Worm (Caenorhabditis elegans) whole organism, L3 larva: ENCODE data around the gene C49F8.14.

Source experiments
- R02D3.7 ChIP-seq: fragments of 150-350 bp; optimal IDR thresholded peaks from 2 replicates; lab custom pipeline; 2014; ENCODE audit warnings: missing biosample characterization, missing genetic modification characterization
- ama-1 ChIP-seq: fragments of 150-350 bp; optimal IDR thresholded peaks from 2 replicates; lab custom pipeline; 2018
- jun-1 ChIP-seq: fragments of 150-350 bp; optimal IDR thresholded peaks from 2 replicates; lab custom pipeline; 2014; ENCODE audit warnings: missing biosample characterization, missing genetic modification reagents, missing genetic modification characterization
- nhr-237 ChIP-seq: fragments of 150-350 bp; optimal IDR thresholded peaks from 2 replicates; lab custom pipeline; 2014; ENCODE audit warnings: missing biosample characterization, missing genetic modification characterization
- nhr-25 ChIP-seq: sonication (generic microtip); optimal IDR thresholded peaks from 2 replicates; lab custom pipeline; 2017; ENCODE audit warnings: missing biosample characterization, missing genetic modification characterization
- snpc-4 ChIP-seq: fragments of 150-350 bp; optimal IDR thresholded peaks from 2 replicates; lab custom pipeline; 2014; ENCODE audit warnings: missing biosample characterization, missing genetic modification characterization

DNA sequence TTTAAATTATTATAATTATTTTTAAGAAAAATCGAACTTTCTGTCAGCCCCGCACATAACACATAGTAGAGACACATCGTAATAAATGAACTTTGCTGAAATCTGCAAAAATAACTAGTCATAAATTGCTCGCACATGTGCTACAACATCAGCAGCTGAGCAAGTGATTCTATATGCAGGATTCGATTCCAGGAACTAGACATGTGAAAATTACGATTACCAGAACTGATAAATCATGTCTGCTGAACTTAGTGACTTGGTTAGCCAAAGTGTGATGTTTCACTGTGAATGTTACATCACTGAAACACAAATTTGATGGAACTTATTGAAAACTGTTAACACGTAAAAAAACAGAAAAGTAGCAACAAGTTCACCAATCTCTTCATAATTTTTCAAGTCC lies 29.5 kb downstream of the C49F8.14 start:
- TF ChIP-seq snpc-4 (tag; lab: Kevin White, UChicago), result no peak
- TF ChIP-seq ama-1 (lab: Kevin White, UChicago), result no peak
- TF ChIP-seq nhr-237 (tag; lab: Kevin White, UChicago), result no peak
- no peak for TF ChIP-seq nhr-25 (tag; lab: Kevin White, UChicago)
- TF ChIP-seq jun-1, result no peak
- TF ChIP-seq R02D3.7 (tag; lab: Kevin White, UChicago), result no peak
